Worm (Caenorhabditis elegans): ENCODE data around the gene B0244.9.

DNA sequence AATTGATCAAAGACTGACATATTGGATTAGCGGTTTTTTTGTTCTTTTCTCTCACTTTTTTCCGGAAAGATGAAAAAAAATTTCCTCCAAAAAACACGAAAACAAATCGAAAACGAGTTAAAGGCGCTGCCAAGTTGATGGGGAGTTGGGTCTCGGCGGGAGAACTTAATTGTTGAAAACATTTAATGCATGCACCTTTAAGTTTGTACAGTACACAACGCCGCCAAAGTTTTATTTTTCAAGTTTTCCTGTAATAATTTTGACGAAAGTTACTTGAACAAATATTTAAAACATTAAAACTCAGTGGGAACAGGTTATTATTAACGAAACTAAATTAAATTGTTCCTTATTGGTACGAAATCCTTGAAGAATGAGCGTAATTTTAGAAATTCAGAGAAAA lies 29.3 kb downstream of the B0244.9 start:
- TF ChIP-seq fkh-3 (tag; optimal IDR thresholded peaks at IDR 0.05) = no peak
- TF ChIP-seq madf-3 (GFP tag; IDR thresholded peaks at IDR 0.05) = no peak
- TF ChIP-seq nfya-2 (GFP tag; IDR thresholded peaks at IDR 0.05) = no peak
- no peak for TF ChIP-seq T26A5.8 (tag; optimal IDR thresholded peaks at IDR 0.05)
- no peak for TF ChIP-seq bed-1 (GFP tag; IDR thresholded peaks at IDR 0.05)
- no peak for TF ChIP-seq mcd-1 (GFP tag; IDR thresholded peaks at IDR 0.05)
